Fruit fly (Drosophila melanogaster) whole organism, embryonic: ENCODE measurements around the gene Nph.

ENCODE experiments used
- BEAF-32 ChIP-seq: fragments of 200-800 bp; sonication (Bioruptor generic); optimal IDR thresholded peaks from 3 replicates; lab custom pipeline; 2017; ENCODE audit warnings: missing biosample characterization, missing genetic modification characterization, mild to moderate bottlenecking, moderate library complexity, missing genetic modification reagents
- CG1024 ChIP-seq: fragments of 200-800 bp; sonication (Bioruptor generic); IDR thresholded peaks from 2 replicates; pipeline ENCODE4 v1.3.6; 2022; ENCODE audit warnings: missing biosample characterization, missing genetic modification characterization
- CG10431 ChIP-seq: fragments of 200-800 bp; sonication (Bioruptor generic); optimal IDR thresholded peaks from 3 replicates; lab custom pipeline; 2018; ENCODE audit warnings: missing biosample characterization, mild to moderate bottlenecking, missing genetic modification characterization
- CG11456 ChIP-seq: fragments of 200-800 bp; sonication (Bioruptor generic); IDR thresholded peaks from 3 replicates; pipeline ENCODE4 v1.3.6; 2022; ENCODE audit warnings: missing biosample characterization, missing genetic modification characterization
- CG11696 ChIP-seq: fragments of 200-800 bp; sonication (Bioruptor generic); IDR thresholded peaks from 2 replicates; pipeline ENCODE4 v1.3.6; 2022; ENCODE audit warnings: missing biosample characterization, missing genetic modification characterization
- CG12155 ChIP-seq: fragments of 200-800 bp; sonication (Bioruptor generic); optimal IDR thresholded peaks from 3 replicates; lab custom pipeline; 2016; ENCODE audit warnings: missing biosample characterization, missing genetic modification characterization
- CG14441 ChIP-seq: fragments of 200-800 bp; sonication (Bioruptor generic); IDR thresholded peaks from 2 replicates; pipeline ENCODE4 v1.3.6; 2022; ENCODE audit warnings: missing biosample characterization, missing genetic modification characterization
- CG14860 ChIP-seq: fragments of 200-800 bp; sonication (Bioruptor generic); IDR thresholded peaks from 3 replicates; pipeline ENCODE4 v1.3.6; 2022; ENCODE audit warnings: missing biosample characterization, missing genetic modification characterization; ENCODE audit not compliant: partially characterized antibody
- CG15696 ChIP-seq: fragments of 200-800 bp; sonication (Bioruptor generic); optimal IDR thresholded peaks from 2 replicates; lab custom pipeline; 2019; ENCODE audit warnings: missing biosample characterization, mild to moderate bottlenecking, missing genetic modification characterization, moderate library complexity
- CG16813 ChIP-seq: fragments of 200-800 bp; sonication (Bioruptor generic); IDR thresholded peaks from 3 replicates; pipeline ENCODE4 v1.3.6; 2022; ENCODE audit warnings: missing biosample characterization, missing genetic modification characterization; ENCODE audit not compliant: partially characterized antibody
- CG17829 ChIP-seq: fragments of 200-800 bp; optimal IDR thresholded peaks from 2 replicates; lab custom pipeline; 2019; ENCODE audit warnings: missing biosample characterization, mild to moderate bottlenecking, missing genetic modification characterization, moderate library complexity
- CG30431 ChIP-seq: fragments of 200-800 bp; sonication (Bioruptor generic); optimal IDR thresholded peaks from 2 replicates; lab custom pipeline; 2017; ENCODE audit warnings: missing biosample characterization, missing genetic modification characterization
- CG31224 ChIP-seq: fragments of 200-800 bp; sonication (Bioruptor generic); IDR thresholded peaks from 2 replicates; pipeline ENCODE4 v1.3.6; 2022; ENCODE audit warnings: missing biosample characterization, missing genetic modification characterization
- CG33557 ChIP-seq: fragments of 200-800 bp; sonication (Bioruptor generic); optimal IDR thresholded peaks from 2 replicates; lab custom pipeline; 2019; ENCODE audit warnings: missing biosample characterization, mild to moderate bottlenecking, missing genetic modification characterization, moderate library complexity
- CG4282 ChIP-seq: fragments of 200-800 bp; sonication (Bioruptor generic); optimal IDR thresholded peaks from 2 replicates; lab custom pipeline; 2016; ENCODE audit warnings: missing biosample characterization, missing genetic modification characterization
- CG4328 ChIP-seq: fragments of 200-800 bp; sonication (Bioruptor generic); optimal IDR thresholded peaks from 3 replicates; lab custom pipeline; 2017; ENCODE audit warnings: missing biosample characterization, missing genetic modification reagents, missing genetic modification characterization
- CG6272 ChIP-seq: fragments of 200-800 bp; sonication (Bioruptor generic); IDR thresholded peaks from 2 replicates; pipeline ENCODE4 v1.3.6; 2022; ENCODE audit warnings: missing biosample characterization, missing genetic modification characterization
- CG8290 ChIP-seq, 3 experiments: fragments of 200-800 bp; sonication (Bioruptor generic); optimal IDR thresholded peaks; 2 replicates each; lab custom pipeline; 2016 to 2019; ENCODE audit warnings: missing biosample characterization in 3 of 3, missing genetic modification characterization in 3 of 3, mild to moderate bottlenecking in 2 of 3, moderate library complexity in 1 of 3
- CG8478 ChIP-seq: fragments of >200 bp; optimal IDR thresholded peaks from 2 replicates; lab custom pipeline; 2018
- CG9437 ChIP-seq: fragments of 200-800 bp; sonication (Bioruptor generic); optimal IDR thresholded peaks from 2 replicates; lab custom pipeline; 2018; ENCODE audit warnings: missing biosample characterization, mild to moderate bottlenecking, missing genetic modification characterization
- CG9797 ChIP-seq: fragments of 200-800 bp; sonication (Bioruptor generic); optimal IDR thresholded peaks from 3 replicates; lab custom pipeline; 2018; ENCODE audit warnings: missing biosample characterization, mild to moderate bottlenecking, missing genetic modification characterization
- D19B ChIP-seq: fragments of 200-800 bp; sonication (Bioruptor generic); optimal IDR thresholded peaks from 2 replicates; lab custom pipeline; 2017; ENCODE audit warnings: missing biosample characterization, mild to moderate bottlenecking, missing genetic modification characterization
- Dad ChIP-seq: fragments of 200-800 bp; sonication (Bioruptor generic); optimal IDR thresholded peaks from 3 replicates; lab custom pipeline; 2016; ENCODE audit warnings: missing biosample characterization, missing genetic modification characterization
- HHEX ChIP-seq: fragments of 200-800 bp; sonication (Bioruptor generic); optimal IDR thresholded peaks from 3 replicates; lab custom pipeline; 2017; ENCODE audit warnings: missing biosample characterization, mild to moderate bottlenecking, missing genetic modification characterization, missing genetic modification reagents
- Nf-YA ChIP-seq: fragments of 200-800 bp; sonication (Bioruptor generic); IDR thresholded peaks from 2 replicates; pipeline ENCODE4 v1.3.6; 2022; ENCODE audit warnings: missing biosample characterization, missing genetic modification characterization
- Oaz ChIP-seq: fragments of 200-800 bp; sonication (Bioruptor generic); IDR thresholded peaks from 2 replicates; pipeline ENCODE4 v1.3.6; 2022; ENCODE audit warnings: missing biosample characterization, missing genetic modification characterization
- Opbp ChIP-seq: fragments of 200-800 bp; sonication (Bioruptor generic); IDR thresholded peaks from 3 replicates; pipeline ENCODE4 v1.3.6; 2022; ENCODE audit warnings: missing biosample characterization, missing genetic modification characterization; ENCODE audit not compliant: partially characterized antibody
- Poxn ChIP-seq: fragments of 200-800 bp; sonication (Bioruptor generic); IDR thresholded peaks from 2 replicates; pipeline ENCODE4 v1.3.6; 2022; ENCODE audit warnings: missing biosample characterization, missing genetic modification characterization
- Rfx ChIP-seq: fragments of 200-800 bp; sonication (Bioruptor generic); IDR thresholded peaks from 2 replicates; pipeline ENCODE4 v1.3.6; 2022; ENCODE audit warnings: missing biosample characterization, missing genetic modification characterization
- Rx ChIP-seq: fragments of 200-800 bp; sonication (Bioruptor generic); IDR thresholded peaks from 2 replicates; pipeline ENCODE4 v1.3.6; 2022; ENCODE audit warnings: missing biosample characterization, missing genetic modification characterization
- ac ChIP-seq: fragments of 200-800 bp; sonication (Bioruptor generic); optimal IDR thresholded peaks from 3 replicates; lab custom pipeline; 2017; ENCODE audit warnings: missing biosample characterization, mild to moderate bottlenecking, missing genetic modification characterization
- al ChIP-seq: fragments of 200-800 bp; sonication (Bioruptor generic); IDR thresholded peaks from 2 replicates; pipeline ENCODE4 v1.3.6; 2022; ENCODE audit warnings: missing biosample characterization, missing genetic modification characterization
- dmrt99B ChIP-seq: fragments of 200-800 bp; sonication (Bioruptor generic); optimal IDR thresholded peaks from 2 replicates; lab custom pipeline; 2018; ENCODE audit warnings: missing biosample characterization, mild to moderate bottlenecking, missing genetic modification characterization, moderate library complexity
- ems ChIP-seq: fragments of 200-800 bp; sonication (Bioruptor generic); optimal IDR thresholded peaks from 3 replicates; lab custom pipeline; 2016; ENCODE audit warnings: missing biosample characterization, missing genetic modification characterization
- fru ChIP-seq: fragments of >200 bp; optimal IDR thresholded peaks from 2 replicates; lab custom pipeline; 2017
- gcm ChIP-seq: fragments of 200-800 bp; sonication (Bioruptor generic); optimal IDR thresholded peaks from 2 replicates; lab custom pipeline; 2019; ENCODE audit warnings: missing biosample characterization, mild to moderate bottlenecking, missing genetic modification characterization, moderate library complexity
- gem ChIP-seq: fragments of 200-800 bp; sonication (Bioruptor generic); optimal IDR thresholded peaks from 2 replicates; lab custom pipeline; 2019; ENCODE audit warnings: missing biosample characterization, mild to moderate bottlenecking, missing genetic modification characterization, moderate library complexity
- hbn ChIP-seq: fragments of 200-800 bp; sonication (Bioruptor generic); IDR thresholded peaks from 2 replicates; pipeline ENCODE4 v1.3.6; 2022; ENCODE audit warnings: missing biosample characterization, missing genetic modification characterization; ENCODE audit not compliant: partially characterized antibody
- hth ChIP-seq: fragments of >200 bp; optimal IDR thresholded peaks from 2 replicates; lab custom pipeline; 2017; ENCODE audit warnings: inconsistent platforms
- insv ChIP-seq, 2 experiments: fragments of 200-800 bp; sonication (Bioruptor generic); optimal IDR thresholded peaks; 3 replicates each; lab custom pipeline; 2016 to 2018; ENCODE audit warnings: missing biosample characterization in 2 of 2, missing genetic modification characterization in 2 of 2
- jumu ChIP-seq: fragments of 200-800 bp; sonication (Bioruptor generic); optimal IDR thresholded peaks from 3 replicates; lab custom pipeline; 2016; ENCODE audit warnings: missing biosample characterization, missing genetic modification characterization
- lmd ChIP-seq: fragments of 200-800 bp; sonication (Bioruptor generic); IDR thresholded peaks from 2 replicates; pipeline ENCODE4 v1.3.6; 2022; ENCODE audit warnings: missing biosample characterization, missing genetic modification characterization
- pfk ChIP-seq: fragments of 200-800 bp; sonication (Bioruptor generic); optimal IDR thresholded peaks from 2 replicates; lab custom pipeline; 2018; ENCODE audit warnings: missing biosample characterization, mild to moderate bottlenecking, missing genetic modification characterization, moderate library complexity
- prd ChIP-seq, 3 experiments: fragments of >200 bp in 2 of 3; fragments of 200-800 bp in 1 of 3; sonication (Bioruptor generic) in 1 of 3; optimal IDR thresholded peaks in 2 of 3; IDR thresholded peaks in 1 of 3; 2 replicates in 2 of 3; 3 replicates in 1 of 3; pipeline versions ENCODE4 v1.3.6 to Lab custom; 2017 to 2022; ENCODE audit warnings: missing biosample characterization in 1 of 3, missing genetic modification characterization in 1 of 3
- repo ChIP-seq: fragments of 200-800 bp; sonication (Bioruptor generic); optimal IDR thresholded peaks from 2 replicates; lab custom pipeline; 2016; ENCODE audit warnings: missing biosample characterization, missing genetic modification characterization
- ssp ChIP-seq: fragments of 200-800 bp; sonication (Bioruptor generic); IDR thresholded peaks from 2 replicates; pipeline ENCODE4 v1.3.6; 2022; ENCODE audit warnings: missing biosample characterization, missing genetic modification characterization
- stc ChIP-seq: fragments of 200-800 bp; sonication (Bioruptor generic); IDR thresholded peaks from 2 replicates; pipeline ENCODE4 v1.3.6; 2022; ENCODE audit warnings: missing biosample characterization, missing genetic modification characterization
- unc-4 ChIP-seq: fragments of 200-800 bp; sonication (Bioruptor generic); IDR thresholded peaks from 2 replicates; pipeline ENCODE4 v1.3.6; 2022; ENCODE audit warnings: missing biosample characterization, missing genetic modification characterization; ENCODE audit not compliant: partially characterized antibody
- vvl ChIP-seq: fragments of 200-800 bp; sonication (Bioruptor generic); IDR thresholded peaks from 2 replicates; pipeline ENCODE4 v1.3.6; 2022; ENCODE audit warnings: missing biosample characterization, missing genetic modification characterization

Nph gene

DNA sequence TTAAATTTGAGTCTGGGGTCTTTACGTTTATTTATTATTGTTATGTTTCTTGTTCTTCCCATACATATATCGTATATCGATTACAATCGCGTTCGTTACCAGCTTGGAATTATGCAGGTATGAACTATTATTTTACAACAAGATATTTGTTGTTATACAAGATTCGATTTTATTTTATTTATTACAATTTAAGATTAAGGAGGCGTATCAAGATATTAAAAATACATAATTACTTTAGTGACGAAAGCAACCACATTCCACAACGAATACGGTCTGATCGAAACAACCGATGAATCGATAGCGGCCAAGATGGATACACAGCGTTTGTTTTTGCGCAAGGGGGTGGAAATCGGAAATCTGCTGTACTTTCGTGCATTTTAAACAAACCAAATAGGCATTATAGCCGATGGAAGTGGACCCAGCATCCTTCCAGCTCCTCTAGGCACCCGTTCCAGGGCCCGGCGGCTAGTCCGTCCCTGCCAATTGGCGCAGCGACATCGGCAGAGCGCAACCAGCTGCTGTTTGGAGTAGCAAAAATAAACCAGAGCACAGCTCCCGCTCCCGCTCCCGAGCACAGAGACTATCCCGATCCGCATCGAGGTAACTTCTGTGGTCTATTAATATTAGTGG is 6.9 kb downstream of the Nph start, which contains the start of the genes CG15525 and CG11504 (continued):
- TF ChIP-seq HHEX: no peak
- peak; percentile 55 for TF ChIP-seq CG12155 (GFP tag; lab: Kevin White, UChicago)
- no peak for TF ChIP-seq gem (tag; lab: Kevin White, UChicago)
- TF ChIP-seq Rx (GFP tag; lab: Robert Waterston, UW): 0 out of 2 replicates have a peak, but pooled peaks have one; percentile 36
- peak; percentile 43 for TF ChIP-seq CG17829 (tag; lab: Kevin White, UChicago)
- TF ChIP-seq CG15696 (tag; lab: Kevin White, UChicago): no peak
- no peak for TF ChIP-seq fru (lab: Kevin White, UChicago)
- TF ChIP-seq jumu: peak; percentile 18
- peak; percentile 68; the same call in 2 of the 3 replicates for TF ChIP-seq CG11456 (GFP tag; lab: Robert Waterston, UW)
- TF ChIP-seq hth: no peak
- TF ChIP-seq CG9437 (GFP tag; lab: Kevin White, UChicago): peak; percentile 19
- TF ChIP-seq Rfx (GFP tag; lab: Robert Waterston, UW): peak; percentile 72
- TF ChIP-seq lmd (GFP tag; lab: Robert Waterston, UW): 0 out of 2 replicates have a peak, but pooled peaks have one; percentile 33
- no peak for TF ChIP-seq CG10431
- TF ChIP-seq unc-4 (GFP tag; lab: Robert Waterston, UW): peak; percentile 91
- TF ChIP-seq stc (GFP tag; lab: Robert Waterston, UW): no peak; the same call in 1 of the 2 replicates
- peak; percentile 66 for TF ChIP-seq CG6272 (GFP tag; lab: Robert Waterston, UW)
- TF ChIP-seq CG14860 (GFP tag; lab: Robert Waterston, UW): peak; percentile 87
- TF ChIP-seq ssp (GFP tag; lab: Robert Waterston, UW): peak; percentile 22; the same call in 1 of the 2 replicates
- TF ChIP-seq CG8478 (lab: Kevin White, UChicago): no peak
- TF ChIP-seq CG31224 (GFP tag; lab: Robert Waterston, UW): no peak
- TF ChIP-seq CG33557: no peak
- TF ChIP-seq CG11696: no peak
- TF ChIP-seq CG1024 (GFP tag; lab: Robert Waterston, UW): peak; percentile 34; the same call in 1 of the 2 replicates
- TF ChIP-seq al (GFP tag; lab: Robert Waterston, UW): peak; percentile 50
- no peak for TF ChIP-seq CG4328 (GFP tag; lab: Kevin White, UChicago)
- no peak for TF ChIP-seq dmrt99B (tag; lab: Kevin White, UChicago)
- peak; percentile 76 for TF ChIP-seq Opbp (GFP tag; lab: Robert Waterston, UW)
- TF ChIP-seq hbn (GFP tag; lab: Robert Waterston, UW): peak; percentile 86
- no peak for TF ChIP-seq CG30431 (GFP tag; lab: Kevin White, UChicago)
- TF ChIP-seq gcm (GFP tag; lab: Kevin White, UChicago): peak; percentile 26
- peak; percentile 46 for TF ChIP-seq ems (GFP tag; lab: Kevin White, UChicago)
- TF ChIP-seq pfk: no peak
- TF ChIP-seq insv (GFP tag; optimal IDR thresholded peaks at IDR 0.05; lab: Kevin White, UChicago): peak in 1 of 2 experiments; percentile 7
- no peak for TF ChIP-seq D19B (GFP tag; lab: Kevin White, UChicago)
- TF ChIP-seq Poxn (GFP tag; lab: Robert Waterston, UW): no peak
- peak; percentile 65 for TF ChIP-seq CG14441
- TF ChIP-seq Nf-YA (GFP tag; lab: Robert Waterston, UW): peak; percentile 43; the same call in 1 of the 2 replicates
- TF ChIP-seq CG8290 (GFP tag; optimal IDR thresholded peaks at IDR 0.05; lab: Kevin White, UChicago): peak; percentile 70
- TF ChIP-seq CG8290 (tag; optimal IDR thresholded peaks at IDR 0.05; lab: Kevin White, UChicago): no peak
- TF ChIP-seq CG16813 (GFP tag; lab: Robert Waterston, UW): peak; percentile 91
- no peak for TF ChIP-seq ac (GFP tag; lab: Kevin White, UChicago)
- TF ChIP-seq CG4282 (GFP tag; lab: Kevin White, UChicago): no peak
- TF ChIP-seq Oaz (GFP tag; lab: Robert Waterston, UW): no peak
- no peak for TF ChIP-seq prd (optimal IDR thresholded peaks at IDR 0.05; lab: Kevin White, UChicago)
- peak; percentile 82 for TF ChIP-seq prd (GFP tag; IDR thresholded peaks at IDR 0.05; lab: Robert Waterston, UW)
- peak; percentile 91 for TF ChIP-seq BEAF-32
- TF ChIP-seq CG9797: peak; percentile 69
- peak; percentile 5 for TF ChIP-seq Dad (GFP tag; lab: Kevin White, UChicago)
- peak; percentile 62; the same call in 1 of the 2 replicates for TF ChIP-seq vvl (GFP tag; lab: Robert Waterston, UW)
- TF ChIP-seq repo (GFP tag; lab: Kevin White, UChicago): no peak
